Worm (Caenorhabditis elegans) whole organism, mixed stage, embryonic: ENCODE results near the gene R02D5.24.

ENCODE experiments used
- ceh-39 ChIP-seq: fragments of 150-350 bp; optimal IDR thresholded peaks from 2 replicates; lab custom pipeline; 2014; ENCODE audit warnings: missing biosample characterization, missing genetic modification characterization
- drap-1 ChIP-seq: fragments of 200-800 bp; sonication (Bioruptor generic); optimal IDR thresholded peaks from 3 replicates; lab custom pipeline; 2018; ENCODE audit warnings: mild to moderate bottlenecking, missing genetic modification characterization, missing compliant biosample characterization
- elt-3 ChIP-seq: fragments of 150-350 bp; optimal IDR thresholded peaks from 2 replicates; lab custom pipeline; 2014; ENCODE audit warnings: missing biosample characterization, missing genetic modification characterization
- lsy-2 ChIP-seq: fragments of 150-350 bp; optimal IDR thresholded peaks from 2 replicates; lab custom pipeline; 2014; ENCODE audit warnings: missing biosample characterization, missing genetic modification characterization
- mab-5 ChIP-seq: fragments of 150-350 bp; optimal IDR thresholded peaks from 2 replicates; lab custom pipeline; 2014; ENCODE audit warnings: missing biosample characterization, missing genetic modification characterization
- nhr-12 ChIP-seq: fragments of 150-350 bp; optimal IDR thresholded peaks from 2 replicates; lab custom pipeline; 2014; ENCODE audit warnings: missing biosample characterization, missing genetic modification characterization
- nhr-28 ChIP-seq: fragments of 150-350 bp; optimal IDR thresholded peaks from 2 replicates; lab custom pipeline; 2014; ENCODE audit warnings: missing biosample characterization, missing genetic modification characterization
- pha-4 ChIP-seq: fragments of 150-350 bp; optimal IDR thresholded peaks from 2 replicates; lab custom pipeline; 2018; ENCODE audit warnings: missing biosample characterization, missing genetic modification reagents, missing genetic modification characterization
- unc-39 ChIP-seq: fragments of 150-350 bp; optimal IDR thresholded peaks from 2 replicates; lab custom pipeline; 2014; ENCODE audit warnings: missing biosample characterization, missing genetic modification characterization
- unc-62 ChIP-seq: fragments of 150-350 bp; optimal IDR thresholded peaks from 2 replicates; lab custom pipeline; 2014; ENCODE audit warnings: missing biosample characterization, missing genetic modification reagents, missing genetic modification characterization

DNA sequence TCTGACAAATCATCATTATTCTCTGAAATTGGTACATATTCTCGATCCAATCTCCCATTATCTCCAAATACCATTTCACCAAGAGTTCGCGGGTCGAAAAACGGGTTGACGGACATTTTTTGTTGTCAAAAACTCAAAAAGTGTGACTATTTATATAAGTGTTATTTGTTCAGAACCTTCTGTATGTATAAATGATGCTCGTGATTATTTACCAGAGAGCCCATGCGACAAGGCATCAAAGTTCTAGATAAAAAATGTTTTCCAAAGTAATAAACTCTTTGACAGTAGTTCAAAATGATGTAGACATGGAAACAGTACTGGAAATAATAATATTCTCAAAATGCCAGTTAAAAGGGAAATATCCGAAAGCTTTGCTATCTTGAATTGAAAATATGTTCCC lies 38.5 kb upstream of the R02D5.24 start:
- no peak for TF ChIP-seq pha-4 (tag; lab: Kevin White, UChicago)
- TF ChIP-seq drap-1 (GFP tag; lab: Kevin White, UChicago), result no peak
- TF ChIP-seq nhr-28 (tag; lab: Kevin White, UChicago), result no peak
- TF ChIP-seq mab-5, result no peak
- no peak for TF ChIP-seq nhr-12 (tag; lab: Kevin White, UChicago)
- no peak for TF ChIP-seq elt-3 (tag; lab: Kevin White, UChicago)
- no peak for TF ChIP-seq ceh-39
- no peak for TF ChIP-seq unc-62 (GFP tag; lab: Kevin White, UChicago)
- TF ChIP-seq unc-39 (tag; lab: Kevin White, UChicago), result no peak
- no peak for TF ChIP-seq lsy-2 (tag; lab: Kevin White, UChicago)
